Worm (Caenorhabditis elegans) whole organism, L2 larva: ENCODE results near the gene abts-3.

Source experiments
- ama-1 ChIP-seq: fragments of 150-350 bp; optimal IDR thresholded peaks from 2 replicates; lab custom pipeline; 2018; ENCODE audit warnings: inconsistent platforms
- fos-1 ChIP-seq: fragments of 150-350 bp; optimal IDR thresholded peaks from 2 replicates; lab custom pipeline; 2014; ENCODE audit warnings: missing biosample characterization, missing genetic modification characterization
- unc-62 ChIP-seq: fragments of 150-350 bp; optimal IDR thresholded peaks from 2 replicates; lab custom pipeline; 2014; ENCODE audit warnings: missing biosample characterization, missing genetic modification reagents, missing genetic modification characterization
- ztf-11 ChIP-seq: sonication (generic microtip); optimal IDR thresholded peaks from 2 replicates; lab custom pipeline; 2017; ENCODE audit warnings: missing biosample characterization, missing genetic modification characterization

ce11 chrII:6168714-6169113, 36.0 kb downstream of the abts-3 start:
- TF ChIP-seq unc-62 (GFP tag; lab: Kevin White, UChicago) (no peak), ama-1 (lab: Kevin White, UChicago) (no peak), ztf-11 (tag; lab: Kevin White, UChicago) (no peak), fos-1 (tag; lab: Kevin White, UChicago) (no peak)
